Fruit fly (Drosophila melanogaster) whole organism, pupa: ENCODE results near the gene CG31300.

Experiments used
- CG10348 ChIP-seq: fragments of 200-800 bp; sonication (Bioruptor generic); IDR thresholded peaks from 2 replicates; pipeline ENCODE4 v1.3.6; 2022; ENCODE audit warnings: missing biosample characterization, missing genetic modification characterization
- CG12605 ChIP-seq: fragments of 200-800 bp; sonication (Bioruptor generic); IDR thresholded peaks from 2 replicates; pipeline ENCODE4 v1.3.6; 2022; ENCODE audit warnings: missing biosample characterization, missing genetic modification characterization
- CG14655 ChIP-seq: fragments of 200-800 bp; sonication (Bioruptor generic); optimal IDR thresholded peaks from 3 replicates; lab custom pipeline; 2017; ENCODE audit warnings: mild to moderate bottlenecking, missing biosample characterization, missing genetic modification reagents, missing genetic modification characterization
- CG15710 ChIP-seq: fragments of 200-800 bp; sonication (Bioruptor generic); optimal IDR thresholded peaks from 2 replicates; lab custom pipeline; 2018; ENCODE audit warnings: missing biosample characterization, mild to moderate bottlenecking, missing genetic modification characterization, moderate library complexity
- CG17806 ChIP-seq: fragments of 200-800 bp; sonication (Bioruptor generic); optimal IDR thresholded peaks from 2 replicates; lab custom pipeline; 2018; ENCODE audit warnings: missing biosample characterization, mild to moderate bottlenecking, missing genetic modification characterization, moderate library complexity
- CG8159 ChIP-seq: fragments of 200-800 bp; sonication (Bioruptor generic); optimal IDR thresholded peaks from 3 replicates; lab custom pipeline; 2018; ENCODE audit warnings: missing biosample characterization, mild to moderate bottlenecking, missing genetic modification characterization, moderate library complexity
- Ets98B ChIP-seq: fragments of 200-800 bp; sonication (Bioruptor generic); IDR thresholded peaks from 2 replicates; pipeline ENCODE4 v1.3.6; 2022; ENCODE audit warnings: missing biosample characterization, missing genetic modification characterization
- Pif1A ChIP-seq: fragments of 200-800 bp; sonication (Bioruptor generic); optimal IDR thresholded peaks from 3 replicates; lab custom pipeline; 2016; ENCODE audit warnings: missing biosample characterization, missing genetic modification characterization
- Snoo ChIP-seq: fragments of 200-800 bp; sonication (Bioruptor generic); optimal IDR thresholded peaks from 3 replicates; lab custom pipeline; 2017; ENCODE audit warnings: missing biosample characterization, mild to moderate bottlenecking, missing genetic modification characterization, inconsistent platforms

DNA sequence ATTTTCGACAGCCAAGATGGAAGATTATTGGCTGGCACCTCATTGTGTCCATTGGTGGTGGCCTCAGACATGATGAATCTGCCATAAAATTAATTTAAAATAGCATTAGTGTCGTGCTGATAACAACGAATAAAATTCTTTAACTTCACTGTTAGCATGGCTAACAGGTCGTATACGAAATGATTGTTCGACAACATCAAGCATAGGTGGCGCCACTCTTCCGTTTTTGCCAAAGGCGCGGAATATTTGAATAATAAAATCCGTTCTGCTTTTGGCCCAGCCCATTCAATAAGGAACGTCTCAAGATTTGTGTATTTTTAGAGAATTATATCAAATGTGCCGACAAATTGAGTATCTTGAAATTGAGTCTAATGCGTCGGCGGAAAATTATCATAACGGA lies 29.2 kb downstream of the CG31300 start:
- no peak for TF ChIP-seq Ets98B
- no peak for TF ChIP-seq CG14655 (GFP tag; lab: Kevin White, UChicago)
- no peak for TF ChIP-seq Snoo (tag; lab: Kevin White, UChicago)
- TF ChIP-seq CG10348 (GFP tag; lab: Robert Waterston, UW), result no peak
- TF ChIP-seq CG17806 (tag; lab: Kevin White, UChicago), result no peak
- TF ChIP-seq Pif1A (GFP tag; lab: Kevin White, UChicago), result no peak
- TF ChIP-seq CG8159 (tag; lab: Kevin White, UChicago), result no peak
- TF ChIP-seq CG12605, result no peak
- TF ChIP-seq CG15710 (tag; lab: Kevin White, UChicago), result no peak
